Worm (Caenorhabditis elegans): Measurements from ENCODE around the gene algn-5.

The algn-5 gene

DNA sequence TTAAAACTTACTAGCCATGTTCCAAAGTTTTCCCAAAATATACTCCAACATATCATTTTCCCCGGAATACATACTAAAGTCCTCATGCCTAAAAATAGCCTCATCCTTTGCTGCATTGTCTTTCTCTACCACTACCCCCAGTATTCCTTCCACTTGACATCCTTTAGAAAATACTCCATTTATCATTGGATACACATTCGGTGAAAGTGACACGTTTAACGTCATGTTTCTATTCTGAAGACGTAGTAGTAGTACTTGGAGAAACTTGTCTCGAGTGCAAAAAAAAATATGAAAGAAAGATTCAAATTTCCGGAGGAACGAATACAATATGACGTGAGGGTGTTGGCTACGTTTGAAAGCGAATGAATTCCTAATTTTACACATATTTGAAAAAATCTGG lies 21.5 kb downstream of the algn-5 start:
- TF ChIP-seq fkh-10 (GFP tag; optimal IDR thresholded peaks at IDR 0.05), result no peak
- TF ChIP-seq elt-2 (tag; optimal IDR thresholded peaks at IDR 0.05), result no peak
- no peak for TF ChIP-seq ref-2 (tag; optimal IDR thresholded peaks at IDR 0.05)
- no peak for TF ChIP-seq Y22D7AL.16 (tag; optimal IDR thresholded peaks at IDR 0.05)
- TF ChIP-seq ceh-19 (GFP tag; optimal IDR thresholded peaks at IDR 0.05), result no peak
- no peak for TF ChIP-seq pax-1 (tag; optimal IDR thresholded peaks at IDR 0.05)

DNA sequence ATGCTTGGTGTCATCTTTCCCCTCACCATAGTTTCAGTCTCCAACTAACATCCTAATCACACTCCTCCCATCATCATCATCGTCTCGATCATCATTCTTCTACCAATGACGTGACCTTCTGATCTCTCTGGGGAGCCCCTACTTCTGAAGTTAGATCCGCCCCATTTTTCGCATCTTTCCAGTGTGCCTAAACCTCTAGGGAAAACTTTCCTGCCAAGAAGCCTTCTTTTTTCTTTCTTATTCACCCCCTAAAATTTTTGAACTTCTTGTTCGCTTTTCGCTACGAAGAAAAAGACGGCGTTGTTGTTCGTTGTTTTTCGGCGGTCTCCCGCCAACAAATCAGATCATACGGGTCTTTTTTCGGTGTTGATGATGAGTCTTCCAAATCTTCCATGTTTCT lies 22.9 kb downstream of the algn-5 start:
- no peak for TF ChIP-seq unc-3 (GFP tag; conservative IDR thresholded peaks at IDR 0.05)
- peak; percentile 5 for TF ChIP-seq unc-3 (tag; optimal IDR thresholded peaks at IDR 0.05)
- TF ChIP-seq elt-2 (tag; optimal IDR thresholded peaks at IDR 0.05), result no peak
- no peak for TF ChIP-seq sox-2 (GFP tag; IDR thresholded peaks at IDR 0.05)
- TF ChIP-seq ceh-24 (tag; optimal IDR thresholded peaks at IDR 0.05), result no peak
- no peak for TF ChIP-seq dmd-4 (tag; optimal IDR thresholded peaks at IDR 0.05; ENCODE audit: borderline replicate concordance)

DNA sequence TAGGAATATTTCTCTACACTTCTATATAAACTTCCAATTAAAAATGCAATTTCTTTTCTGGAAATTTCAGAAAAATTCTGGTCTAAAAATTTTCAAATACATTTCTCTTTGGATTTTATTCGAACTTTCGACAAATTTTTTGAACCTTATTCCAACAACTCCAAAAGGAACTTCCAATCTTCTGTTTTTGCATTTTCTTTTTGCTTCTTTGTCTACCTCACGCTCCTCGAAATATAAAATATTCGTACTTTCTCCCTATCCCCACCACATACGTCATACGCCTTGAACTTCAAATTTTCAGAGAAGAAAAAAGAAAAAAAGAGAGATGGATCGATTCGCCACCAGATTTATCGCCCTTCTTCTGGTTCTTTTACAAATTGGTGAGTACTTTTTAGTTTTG lies 24.0 kb downstream of the algn-5 start, which contains the start of gene nlp-9:
Gene nlp-9, plus strand, starts transcription at position 301 of the 400 bp plus-strand sequence.
- TF ChIP-seq unc-42 (tag; optimal IDR thresholded peaks at IDR 0.05), result no peak
- TF ChIP-seq tbx-2 (tag; optimal IDR thresholded peaks at IDR 0.05), result no peak
- no peak for TF ChIP-seq ceh-2 (tag; optimal IDR thresholded peaks at IDR 0.05)
- TF ChIP-seq ets-4 (tag; optimal IDR thresholded peaks at IDR 0.05), result no peak
- no peak for TF ChIP-seq fkh-10 (GFP tag; optimal IDR thresholded peaks at IDR 0.05)
- TF ChIP-seq ttx-3 (tag; optimal IDR thresholded peaks at IDR 0.05), result no peak
- no peak for TF ChIP-seq hlh-6 (tag; optimal IDR thresholded peaks at IDR 0.05)
- TF ChIP-seq hlh-8 (tag; optimal IDR thresholded peaks at IDR 0.05), result no peak
- no peak for TF ChIP-seq pax-1 (tag; optimal IDR thresholded peaks at IDR 0.05)
- no peak for TF ChIP-seq ceh-19 (GFP tag; optimal IDR thresholded peaks at IDR 0.05)
- TF ChIP-seq unc-3 (GFP tag; conservative IDR thresholded peaks at IDR 0.05), result no peak
- TF ChIP-seq unc-3 (tag; optimal IDR thresholded peaks at IDR 0.05), result no peak

DNA sequence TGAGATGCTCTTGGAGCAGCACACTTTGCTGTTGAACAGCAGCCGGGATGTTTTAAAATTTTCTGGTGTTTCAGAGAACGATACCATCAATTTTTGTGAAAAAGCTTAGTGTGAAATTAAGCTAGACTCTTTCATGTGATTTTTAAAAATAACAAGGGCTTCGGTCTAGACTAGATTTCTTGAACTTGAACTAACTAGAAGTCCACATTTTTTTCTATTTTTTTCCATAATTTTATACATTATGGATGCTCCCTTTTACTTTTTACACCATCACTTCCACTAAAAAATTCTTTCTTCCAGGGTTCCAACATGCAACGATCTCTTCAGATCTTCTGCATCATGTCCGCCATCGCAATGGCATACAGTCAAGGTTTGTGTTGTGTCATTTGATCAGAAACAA lies 40.7 kb downstream of the algn-5 start, which contains the start of gene nlp-13:
Gene nlp-13, plus strand, starts transcription at position 301 of the 400 bp plus-strand sequence.
- TF ChIP-seq pros-1 (tag; optimal IDR thresholded peaks at IDR 0.05) (no peak), hlh-8 (tag; optimal IDR thresholded peaks at IDR 0.05) (no peak), ceh-2 (tag; optimal IDR thresholded peaks at IDR 0.05) (no peak), elt-4 (tag; optimal IDR thresholded peaks at IDR 0.05) (no peak), C38D4.7 (GFP tag; optimal IDR thresholded peaks at IDR 0.05) (no peak), nhr-11 (tag; optimal IDR thresholded peaks at IDR 0.05) (no peak), F13H6.1 (tag; optimal IDR thresholded peaks at IDR 0.05) (no peak), ceh-18 (tag; optimal IDR thresholded peaks at IDR 0.05) (no peak), unc-42 (tag; optimal IDR thresholded peaks at IDR 0.05) (no peak), odd-2 (tag; optimal IDR thresholded peaks at IDR 0.05) (no peak), syd-9 (tag; optimal IDR thresholded peaks at IDR 0.05) (no peak), hlh-6 (tag; optimal IDR thresholded peaks at IDR 0.05) (no peak), sdc-2 (tag; optimal IDR thresholded peaks at IDR 0.05) (no peak), ceh-19 (GFP tag; optimal IDR thresholded peaks at IDR 0.05) (no peak), pha-4 (tag; optimal IDR thresholded peaks at IDR 0.05) (no peak), K02D7.2 (tag; optimal IDR thresholded peaks at IDR 0.05) (no peak), ceh-22 (tag; optimal IDR thresholded peaks at IDR 0.05) (no peak), eyg-1 (tag; optimal IDR thresholded peaks at IDR 0.05) (no peak), ceh-34 (tag; optimal IDR thresholded peaks at IDR 0.05) (no peak)

DNA sequence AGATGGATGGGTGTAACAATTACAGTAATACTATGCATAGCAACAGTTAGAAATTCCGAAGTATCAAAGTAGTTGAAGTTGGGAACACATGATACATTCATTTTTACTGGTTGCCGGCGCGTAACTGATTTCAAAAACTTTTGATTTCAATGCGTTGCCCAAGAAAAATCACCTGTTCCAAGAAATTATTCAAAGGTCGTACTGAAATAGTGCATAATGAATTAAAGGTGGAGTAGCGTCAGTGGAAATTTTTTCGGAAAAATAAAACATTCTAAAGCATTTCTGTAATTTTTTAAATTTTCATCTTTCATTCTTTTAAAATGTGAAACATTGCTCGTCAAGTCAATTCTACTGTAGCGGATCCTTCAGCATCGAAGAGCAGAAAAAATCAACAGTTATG lies 44.9 kb downstream of the algn-5 start, which contains the start of gene srh-204:
Gene srh-204, minus strand, starts transcription at position 101 of the 400 bp plus-strand sequence.
- TF ChIP-seq ceh-14 (tag; optimal IDR thresholded peaks at IDR 0.05) (no peak), pat-9 (tag; optimal IDR thresholded peaks at IDR 0.05) (no peak), elt-4 (tag; optimal IDR thresholded peaks at IDR 0.05) (no peak), gmeb-2 (tag; optimal IDR thresholded peaks at IDR 0.05) (no peak), pha-2 (tag; optimal IDR thresholded peaks at IDR 0.05) (no peak), F13H6.1 (tag; optimal IDR thresholded peaks at IDR 0.05) (no peak), K02D7.2 (tag; optimal IDR thresholded peaks at IDR 0.05) (no peak), unc-3 (GFP tag; conservative IDR thresholded peaks at IDR 0.05) (no peak), unc-3 (tag; optimal IDR thresholded peaks at IDR 0.05) (no peak), unc-42 (tag; optimal IDR thresholded peaks at IDR 0.05) (no peak), mec-3 (tag; optimal IDR thresholded peaks at IDR 0.05; ENCODE audit: borderline replicate concordance) (no peak), nfya-1 (tag; optimal IDR thresholded peaks at IDR 0.05) (no peak), ref-2 (tag; optimal IDR thresholded peaks at IDR 0.05) (no peak), sox-4 (tag; optimal IDR thresholded peaks at IDR 0.05) (no peak), ceh-34 (tag; optimal IDR thresholded peaks at IDR 0.05) (no peak), ceh-30 (tag; optimal IDR thresholded peaks at IDR 0.05) (no peak), pros-1 (tag; optimal IDR thresholded peaks at IDR 0.05) (no peak)
